Fruit fly (Drosophila melanogaster) whole organism, embryonic: Measurements from ENCODE around the gene Prx3.

ENCODE experiments used
- Antp ChIP-seq: fragments of 200-800 bp; sonication (Bioruptor generic); optimal IDR thresholded peaks from 3 replicates; lab custom pipeline; 2016; ENCODE audit warnings: missing biosample characterization, missing genetic modification characterization
- CG10267 ChIP-seq: fragments of 200-800 bp; sonication (Bioruptor generic); optimal IDR thresholded peaks from 2 replicates; lab custom pipeline; 2018; ENCODE audit warnings: missing biosample characterization, mild to moderate bottlenecking, missing genetic modification characterization, moderate library complexity
- CG10654 ChIP-seq: fragments of 200-800 bp; sonication (Bioruptor generic); optimal IDR thresholded peaks from 2 replicates; lab custom pipeline; 2016; ENCODE audit warnings: missing biosample characterization, missing genetic modification characterization
- CG11398 ChIP-seq: fragments of 200-800 bp; sonication (Bioruptor generic); optimal IDR thresholded peaks from 2 replicates; lab custom pipeline; 2016; ENCODE audit warnings: missing biosample characterization, missing genetic modification characterization
- CG11504 ChIP-seq: fragments of 200-800 bp; sonication (Bioruptor generic); optimal IDR thresholded peaks from 3 replicates; lab custom pipeline; 2019; ENCODE audit warnings: missing biosample characterization, mild to moderate bottlenecking, missing genetic modification characterization, moderate library complexity
- CG12155 ChIP-seq: fragments of 200-800 bp; sonication (Bioruptor generic); optimal IDR thresholded peaks from 3 replicates; lab custom pipeline; 2016; ENCODE audit warnings: missing biosample characterization, missing genetic modification characterization
- CG1233 ChIP-seq: fragments of 200-800 bp; sonication (Bioruptor generic); optimal IDR thresholded peaks from 4 replicates; lab custom pipeline; 2018; ENCODE audit warnings: missing biosample characterization, mild to moderate bottlenecking, missing genetic modification characterization
- CG12391 ChIP-seq: fragments of 200-800 bp; sonication (Bioruptor generic); optimal IDR thresholded peaks from 3 replicates; lab custom pipeline; 2018; ENCODE audit warnings: missing biosample characterization, mild to moderate bottlenecking, missing genetic modification characterization, moderate library complexity
- CG14710 ChIP-seq: fragments of 200-800 bp; sonication (Bioruptor generic); optimal IDR thresholded peaks from 3 replicates; lab custom pipeline; 2019; ENCODE audit warnings: missing biosample characterization, mild to moderate bottlenecking, missing genetic modification characterization, moderate library complexity
- CG1529 ChIP-seq: fragments of 200-800 bp; sonication (Bioruptor generic); optimal IDR thresholded peaks from 3 replicates; lab custom pipeline; 2018; ENCODE audit warnings: missing biosample characterization, missing genetic modification characterization
- CG17361 ChIP-seq: fragments of 200-800 bp; sonication (Bioruptor generic); IDR thresholded peaks from 3 replicates; pipeline ENCODE4 v1.3.6; 2022; ENCODE audit warnings: missing biosample characterization, missing genetic modification characterization
- CG18619 ChIP-seq: fragments of 200-800 bp; sonication (Bioruptor generic); optimal IDR thresholded peaks from 3 replicates; lab custom pipeline; 2017; ENCODE audit warnings: missing biosample characterization, mild to moderate bottlenecking, missing genetic modification characterization
- CG2116 ChIP-seq: fragments of 200-800 bp; sonication (Bioruptor generic); optimal IDR thresholded peaks from 3 replicates; lab custom pipeline; 2018; ENCODE audit warnings: missing biosample characterization, mild to moderate bottlenecking, missing genetic modification characterization
- CG30431 ChIP-seq: fragments of 200-800 bp; sonication (Bioruptor generic); optimal IDR thresholded peaks from 2 replicates; lab custom pipeline; 2017; ENCODE audit warnings: missing biosample characterization, missing genetic modification characterization
- CG32767 ChIP-seq: fragments of 200-800 bp; sonication (Bioruptor generic); IDR thresholded peaks from 2 replicates; pipeline ENCODE4 v1.3.6; 2022; ENCODE audit warnings: missing biosample characterization, missing genetic modification characterization
- CG33213 ChIP-seq: fragments of 200-800 bp; sonication (Bioruptor generic); optimal IDR thresholded peaks from 3 replicates; lab custom pipeline; 2016; ENCODE audit warnings: missing biosample characterization, missing genetic modification characterization
- CG4404 ChIP-seq: fragments of 200-800 bp; sonication (Bioruptor generic); IDR thresholded peaks from 2 replicates; pipeline ENCODE4 v1.3.6; 2022; ENCODE audit warnings: missing biosample characterization, missing genetic modification characterization
- CG5245 ChIP-seq: fragments of 200-800 bp; sonication (Bioruptor generic); optimal IDR thresholded peaks from 3 replicates; lab custom pipeline; 2016; ENCODE audit warnings: missing biosample characterization, missing genetic modification characterization
- CG6175 ChIP-seq: fragments of 200-800 bp; sonication (Bioruptor generic); IDR thresholded peaks from 3 replicates; pipeline ENCODE4 v1.3.6; 2022; ENCODE audit warnings: missing biosample characterization, missing genetic modification characterization
- CG6813 ChIP-seq: fragments of 200-800 bp; sonication (Bioruptor generic); optimal IDR thresholded peaks from 2 replicates; lab custom pipeline; 2017; ENCODE audit warnings: missing biosample characterization, missing genetic modification characterization, mild to moderate bottlenecking, moderate library complexity, missing genetic modification reagents
- CG7556 ChIP-seq: fragments of 200-800 bp; sonication (Bioruptor generic); optimal IDR thresholded peaks from 2 replicates; lab custom pipeline; 2017; ENCODE audit warnings: missing biosample characterization, mild to moderate bottlenecking, missing genetic modification characterization
- CG7839 ChIP-seq: fragments of 200-800 bp; sonication (Bioruptor generic); optimal IDR thresholded peaks from 3 replicates; lab custom pipeline; 2018; ENCODE audit warnings: missing biosample characterization, mild to moderate bottlenecking, missing genetic modification characterization, moderate library complexity
- CG7987 ChIP-seq: fragments of 200-800 bp; sonication (Bioruptor generic); optimal IDR thresholded peaks from 2 replicates; lab custom pipeline; 2018; ENCODE audit warnings: missing biosample characterization, mild to moderate bottlenecking, missing genetic modification characterization, moderate library complexity
- CG8089 ChIP-seq: fragments of 200-800 bp; sonication (Bioruptor generic); optimal IDR thresholded peaks from 3 replicates; lab custom pipeline; 2016; ENCODE audit warnings: missing biosample characterization, missing genetic modification characterization
- CG9437 ChIP-seq: fragments of 200-800 bp; sonication (Bioruptor generic); optimal IDR thresholded peaks from 2 replicates; lab custom pipeline; 2018; ENCODE audit warnings: missing biosample characterization, mild to moderate bottlenecking, missing genetic modification characterization
- Chrac-16 ChIP-seq: fragments of 200-800 bp; sonication (Bioruptor generic); optimal IDR thresholded peaks from 3 replicates; lab custom pipeline; 2016; ENCODE audit warnings: missing biosample characterization, missing genetic modification characterization
- CkIIα-i1 ChIP-seq: fragments of 200-800 bp; sonication (Bioruptor generic); IDR thresholded peaks from 2 replicates; pipeline ENCODE4 v1.3.6; 2022; ENCODE audit warnings: missing biosample characterization, missing genetic modification characterization
- CoRest ChIP-seq: fragments of 200-800 bp; sonication (Bioruptor generic); optimal IDR thresholded peaks from 3 replicates; lab custom pipeline; 2018; ENCODE audit warnings: missing biosample characterization, mild to moderate bottlenecking, missing genetic modification characterization, moderate library complexity
- D19A ChIP-seq: fragments of 200-800 bp; optimal IDR thresholded peaks from 3 replicates; lab custom pipeline; 2019; ENCODE audit warnings: missing biosample characterization, mild to moderate bottlenecking, missing genetic modification characterization, moderate library complexity
- Hr39 ChIP-seq: fragments of >200 bp; optimal IDR thresholded peaks from 2 replicates; lab custom pipeline; 2017
- NC2α ChIP-seq: fragments of 200-800 bp; sonication (Bioruptor generic); optimal IDR thresholded peaks from 2 replicates; lab custom pipeline; 2016; ENCODE audit warnings: missing biosample characterization, missing genetic modification characterization
- Optix ChIP-seq: fragments of 200-800 bp; sonication (Bioruptor generic); IDR thresholded peaks from 3 replicates; pipeline ENCODE4 v1.3.6; 2022; ENCODE audit warnings: missing biosample characterization, missing genetic modification characterization
- ara ChIP-seq: fragments of 200-800 bp; sonication (Bioruptor generic); IDR thresholded peaks from 2 replicates; pipeline ENCODE4 v1.3.6; 2022; ENCODE audit warnings: missing biosample characterization, missing genetic modification characterization
- chif ChIP-seq, 2 experiments: fragments of 200-800 bp; sonication (Bioruptor generic); optimal IDR thresholded peaks; 3 replicates each; lab custom pipeline; 2016; ENCODE audit warnings: missing biosample characterization in 2 of 2, missing genetic modification characterization in 2 of 2
- croc ChIP-seq: fragments of 200-800 bp; sonication (Bioruptor generic); conservative IDR thresholded peaks from 3 replicates; pipeline ENCODE4 v1.3.6; 2022; ENCODE audit warnings: missing biosample characterization, missing genetic modification characterization
- crol ChIP-seq: fragments of 200-800 bp; sonication (Bioruptor generic); IDR thresholded peaks from 2 replicates; pipeline ENCODE4 v1.3.6; 2022; ENCODE audit warnings: missing biosample characterization, missing genetic modification characterization
- dmrt99B ChIP-seq: fragments of 200-800 bp; sonication (Bioruptor generic); optimal IDR thresholded peaks from 2 replicates; lab custom pipeline; 2018; ENCODE audit warnings: missing biosample characterization, mild to moderate bottlenecking, missing genetic modification characterization, moderate library complexity
- dysf ChIP-seq: fragments of 200-800 bp; sonication (Bioruptor generic); IDR thresholded peaks from 3 replicates; pipeline ENCODE4 v1.3.6; 2022; ENCODE audit warnings: missing biosample characterization, missing genetic modification characterization
- en ChIP-seq: fragments of 200-800 bp; sonication (Bioruptor generic); optimal IDR thresholded peaks from 2 replicates; lab custom pipeline; 2016; ENCODE audit warnings: missing biosample characterization, missing genetic modification characterization
- fd102C ChIP-seq: fragments of 200-800 bp; sonication (Bioruptor generic); optimal IDR thresholded peaks from 2 replicates; lab custom pipeline; 2018; ENCODE audit warnings: missing biosample characterization, mild to moderate bottlenecking, missing genetic modification characterization, moderate library complexity
- fu2 ChIP-seq: fragments of 200-800 bp; sonication (Bioruptor generic); optimal IDR thresholded peaks from 2 replicates; lab custom pipeline; 2016; ENCODE audit warnings: missing biosample characterization, missing genetic modification characterization
- ind ChIP-seq: fragments of 200-800 bp; sonication (Bioruptor generic); optimal IDR thresholded peaks from 3 replicates; lab custom pipeline; 2016; ENCODE audit warnings: missing biosample characterization, missing genetic modification characterization
- jing ChIP-seq: fragments of 200-800 bp; sonication (Bioruptor generic); optimal IDR thresholded peaks from 2 replicates; lab custom pipeline; 2018; ENCODE audit warnings: missing biosample characterization, mild to moderate bottlenecking, missing genetic modification characterization
- lilli ChIP-seq: fragments of 200-800 bp; sonication (Bioruptor generic); optimal IDR thresholded peaks from 3 replicates; lab custom pipeline; 2016; ENCODE audit warnings: missing biosample characterization, missing genetic modification characterization
- org-1 ChIP-seq: fragments of 200-800 bp; sonication (Bioruptor generic); optimal IDR thresholded peaks from 2 replicates; lab custom pipeline; 2017; ENCODE audit warnings: missing biosample characterization, missing genetic modification characterization
- prd ChIP-seq, 3 experiments: fragments of >200 bp in 2 of 3; fragments of 200-800 bp in 1 of 3; sonication (Bioruptor generic) in 1 of 3; optimal IDR thresholded peaks in 2 of 3; IDR thresholded peaks in 1 of 3; 2 replicates in 2 of 3; 3 replicates in 1 of 3; pipeline versions ENCODE4 v1.3.6 to Lab custom; 2017 to 2022; ENCODE audit warnings: missing biosample characterization in 1 of 3, missing genetic modification characterization in 1 of 3
- salm ChIP-seq: fragments of 200-800 bp; sonication (Bioruptor generic); optimal IDR thresholded peaks from 2 replicates; lab custom pipeline; 2018; ENCODE audit warnings: missing biosample characterization, mild to moderate bottlenecking, missing genetic modification characterization
- sisA ChIP-seq: fragments of 200-800 bp; sonication (Bioruptor generic); IDR thresholded peaks from 2 replicates; pipeline ENCODE4 v1.3.6; 2022; ENCODE audit warnings: missing biosample characterization, missing genetic modification characterization
- tup ChIP-seq: fragments of 200-800 bp; sonication (Bioruptor generic); optimal IDR thresholded peaks from 2 replicates; lab custom pipeline; 2016; ENCODE audit warnings: missing biosample characterization, mild to moderate bottlenecking, missing genetic modification characterization, moderate library complexity
- zf30C ChIP-seq: fragments of 200-800 bp; sonication (Bioruptor generic); optimal IDR thresholded peaks from 3 replicates; lab custom pipeline; 2018; ENCODE audit warnings: missing biosample characterization, mild to moderate bottlenecking, missing genetic modification characterization

Gene Prx3

dm6 chr3R:17550827-17551468 is 4.6 kb upstream of the Prx3 start (continued):
- TF ChIP-seq jing (GFP tag; lab: Kevin White, UChicago) (peak; percentile 7), crol (GFP tag; lab: Robert Waterston, UW) (peak; percentile 73), fd102C (GFP tag; lab: Kevin White, UChicago) (peak; percentile 62), CG7987 (GFP tag; lab: Kevin White, UChicago) (no peak), prd (optimal IDR thresholded peaks at IDR 0.05; lab: Kevin White, UChicago) (no peak), prd (GFP tag; IDR thresholded peaks at IDR 0.05; lab: Robert Waterston, UW) (peak; percentile 81), chif (GFP tag; optimal IDR thresholded peaks at IDR 0.05; lab: Kevin White, UChicago) (peak; percentile 42 to 77), CG2116 (GFP tag; lab: Kevin White, UChicago) (peak; percentile 20), CG6175 (GFP tag; lab: Robert Waterston, UW) (no peak), fu2 (GFP tag; lab: Kevin White, UChicago) (no peak), ind (peak; percentile 21), CG6813 (GFP tag; lab: Kevin White, UChicago) (peak; percentile 40), D19A (tag; lab: Kevin White, UChicago) (peak; percentile 61), CG11398 (GFP tag; lab: Kevin White, UChicago) (peak; percentile 28), CG1529 (GFP tag; lab: Kevin White, UChicago) (peak; percentile 45), CG10654 (peak; percentile 12), croc (GFP tag; lab: Robert Waterston, UW) (no peak; the same call in 2 of the 3 replicates), CG33213 (peak; percentile 36), CG10267 (tag; lab: Kevin White, UChicago) (peak; percentile 57), zf30C (peak; percentile 79), CG8089 (GFP tag; lab: Kevin White, UChicago) (peak; percentile 48), CG17361 (GFP tag; lab: Robert Waterston, UW) (peak; percentile 61), NC2α (GFP tag; lab: Kevin White, UChicago) (peak; percentile 8), CkIIα-i1 (no peak), CG4404 (peak; percentile 47; the same call in 1 of the 2 replicates), CG5245 (peak; percentile 19), CG7556 (GFP tag; lab: Kevin White, UChicago) (peak; percentile 56), salm (tag; lab: Kevin White, UChicago) (peak; percentile 2), CG12155 (GFP tag; lab: Kevin White, UChicago) (peak; percentile 29), en (GFP tag; lab: Kevin White, UChicago) (peak; percentile 8), CG7839 (tag; lab: Kevin White, UChicago) (peak; percentile 54), sisA (peak; percentile 41; the same call in 1 of the 2 replicates), Antp (peak; percentile 49), lilli (GFP tag; lab: Kevin White, UChicago) (peak; percentile 39), Optix (GFP tag; lab: Robert Waterston, UW) (0 out of 3 replicates have a peak, but pooled peaks have one; percentile 9), CG9437 (no peak), org-1 (GFP tag; lab: Kevin White, UChicago) (peak; percentile 37), CG14710 (tag; lab: Kevin White, UChicago) (peak; percentile 69), Chrac-16 (GFP tag; lab: Kevin White, UChicago) (peak; percentile 55), tup (GFP tag; lab: Kevin White, UChicago) (no peak), dmrt99B (tag; lab: Kevin White, UChicago) (peak; percentile 67), ara (peak; percentile 60; the same call in 1 of the 2 replicates), dysf (GFP tag; lab: Robert Waterston, UW) (peak; percentile 37; the same call in 2 of the 3 replicates), CoRest (tag; lab: Kevin White, UChicago) (peak; percentile 58), CG18619 (GFP tag; lab: Kevin White, UChicago) (no peak), CG1233 (GFP tag; lab: Kevin White, UChicago) (peak; percentile 33), CG30431 (GFP tag; lab: Kevin White, UChicago) (peak; percentile 26), Hr39 (lab: Kevin White, UChicago) (no peak), CG11504 (no peak), CG12391 (peak; percentile 70), CG32767 (GFP tag; lab: Robert Waterston, UW) (0 out of 2 replicates have a peak, but pooled peaks have one; percentile 26)
